Worm (Caenorhabditis elegans) whole organism, midembryonic: Measurements from ENCODE around the gene Y97E10AR.1.

ENCODE experiments used
- T22C8.4 ChIP-seq: fragments of 200-800 bp; sonication (Bioruptor generic); IDR thresholded peaks from 2 replicates; pipeline ENCODE4 v1.3.6; 2022; ENCODE audit warnings: missing genetic modification characterization, missing compliant biosample characterization
- cog-1 ChIP-seq: sonication (generic microtip); optimal IDR thresholded peaks from 2 replicates; lab custom pipeline; 2016; ENCODE audit warnings: missing genetic modification characterization, missing compliant biosample characterization
- flt-1 ChIP-seq: fragments of 200-800 bp; sonication (Bioruptor generic); IDR thresholded peaks from 2 replicates; pipeline ENCODE4 v1.3.6; 2022; ENCODE audit warnings: missing genetic modification characterization, missing compliant biosample characterization
- klf-2 ChIP-seq: fragments of 200-800 bp; sonication (Bioruptor generic); conservative IDR thresholded peaks from 2 replicates; pipeline ENCODE4 v1.3.6; 2022; ENCODE audit warnings: missing genetic modification reagents, missing genetic modification characterization, missing compliant biosample characterization
- med-1 ChIP-seq: sonication (generic microtip); optimal IDR thresholded peaks from 2 replicates; lab custom pipeline; 2017; ENCODE audit warnings: missing genetic modification characterization, mild to moderate bottlenecking, missing compliant biosample characterization, antibody characterized with exemption, missing genetic modification reagents; ENCODE audit not compliant: insufficient read depth
- ref-1 ChIP-seq: fragments of 200-800 bp; sonication (Bioruptor generic); conservative IDR thresholded peaks from 2 replicates; pipeline ENCODE4 v1.3.6; 2022; ENCODE audit warnings: missing genetic modification reagents, missing genetic modification characterization, missing compliant biosample characterization
- tab-1 ChIP-seq: fragments of 200-800 bp; sonication (Bioruptor generic); IDR thresholded peaks from 2 replicates; pipeline ENCODE4 v1.3.6; 2022; ENCODE audit warnings: missing genetic modification characterization, missing compliant biosample characterization
- ztf-23 ChIP-seq: fragments of 200-800 bp; sonication (Bioruptor generic); IDR thresholded peaks from 2 replicates; pipeline ENCODE4 v1.3.6; 2022; ENCODE audit warnings: missing genetic modification reagents, missing genetic modification characterization, missing compliant biosample characterization
- ztf-29 ChIP-seq: fragments of 200-800 bp; sonication (Bioruptor generic); IDR thresholded peaks from 2 replicates; pipeline ENCODE4 v1.3.6; 2022; ENCODE audit warnings: missing genetic modification reagents, missing genetic modification characterization, missing compliant biosample characterization

Gene Y97E10AR.1

DNA sequence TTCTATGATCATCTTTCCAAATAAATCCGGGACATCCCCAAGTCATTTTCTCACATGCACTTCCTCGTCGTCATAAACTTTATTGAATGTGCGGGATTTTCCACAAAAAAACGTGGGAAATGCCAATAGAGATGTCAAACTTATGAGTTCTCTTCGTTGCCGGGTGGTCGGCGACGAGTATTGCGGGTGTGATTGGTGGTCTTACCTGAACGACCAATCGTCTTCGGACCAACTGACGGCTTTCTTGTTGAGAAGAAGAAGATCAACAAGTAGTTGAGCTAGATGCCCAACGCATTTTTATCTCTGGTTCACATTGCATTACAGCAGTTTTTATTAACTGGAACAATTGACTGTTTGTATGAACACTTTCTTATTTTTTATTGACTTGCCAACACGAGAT lies 6.1 kb upstream of the Y97E10AR.1 start:
- TF ChIP-seq flt-1 (GFP tag; lab: Robert Waterston, UW) (no peak), T22C8.4 (GFP tag; lab: Robert Waterston, UW) (no peak), ref-1 (GFP tag; lab: Robert Waterston, UW) (no peak), ztf-29 (GFP tag; lab: Robert Waterston, UW) (no peak), cog-1 (tag; lab: Kevin White, UChicago) (no peak), klf-2 (GFP tag; lab: Robert Waterston, UW) (no peak), tab-1 (GFP tag; lab: Robert Waterston, UW) (no peak), med-1 (GFP tag; lab: Kevin White, UChicago) (no peak)

DNA sequence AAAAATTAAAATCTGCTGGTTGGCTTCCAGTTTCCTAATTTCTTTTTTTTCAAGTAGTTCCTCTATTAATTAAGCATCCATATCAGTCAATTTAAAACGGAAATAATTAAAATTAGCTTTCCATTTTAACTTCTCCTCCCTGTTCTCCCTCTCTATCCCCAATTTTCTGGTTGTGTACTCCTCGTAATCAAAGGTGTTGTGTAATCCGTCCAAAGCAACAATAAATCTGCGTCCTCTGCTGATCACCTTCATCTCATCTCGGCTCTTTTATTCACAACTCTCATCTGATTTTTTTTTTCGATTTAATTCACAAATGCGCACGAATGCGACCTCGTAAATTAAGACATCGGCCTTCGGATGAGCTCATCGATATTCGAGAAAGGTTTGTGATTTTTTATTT lies 5.4 kb upstream of the Y97E10AR.1 start, which contains the start of gene Y97E10AR.2:
TSS of gene Y97E10AR.2 (plus strand) at position 301 of the 400 bp plus-strand sequence.
- TF ChIP-seq med-1 (GFP tag; lab: Kevin White, UChicago), result no peak
- TF ChIP-seq cog-1 (tag; lab: Kevin White, UChicago), result no peak
- TF ChIP-seq ztf-23 (GFP tag; lab: Robert Waterston, UW), result no peak

DNA sequence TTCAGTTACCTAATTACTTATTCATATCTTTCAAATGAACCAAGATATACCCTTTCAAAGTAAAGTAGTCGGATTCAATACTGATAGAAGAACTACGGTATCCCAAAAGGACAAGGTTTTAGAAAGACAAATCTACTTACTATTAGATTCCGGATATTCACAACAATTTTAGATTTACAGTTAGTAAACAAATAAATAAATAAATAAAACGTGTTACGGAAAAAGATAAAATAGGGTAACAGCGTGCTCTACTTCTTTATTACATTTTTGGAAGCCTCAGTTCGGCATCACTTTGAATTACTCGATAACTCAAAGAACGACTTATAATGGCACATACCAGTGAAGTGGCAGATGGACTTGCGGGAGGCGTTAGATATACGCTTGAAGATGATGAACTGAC lies 3.7 kb downstream of the Y97E10AR.1 start, which contains the start of gene Y97E10AR.8:
TSS of gene Y97E10AR.8 (plus strand) at position 301 of the 400 bp plus-strand sequence.
- no peak for TF ChIP-seq tab-1 (GFP tag; lab: Robert Waterston, UW)
- TF ChIP-seq med-1 (GFP tag; lab: Kevin White, UChicago), result no peak

DNA sequence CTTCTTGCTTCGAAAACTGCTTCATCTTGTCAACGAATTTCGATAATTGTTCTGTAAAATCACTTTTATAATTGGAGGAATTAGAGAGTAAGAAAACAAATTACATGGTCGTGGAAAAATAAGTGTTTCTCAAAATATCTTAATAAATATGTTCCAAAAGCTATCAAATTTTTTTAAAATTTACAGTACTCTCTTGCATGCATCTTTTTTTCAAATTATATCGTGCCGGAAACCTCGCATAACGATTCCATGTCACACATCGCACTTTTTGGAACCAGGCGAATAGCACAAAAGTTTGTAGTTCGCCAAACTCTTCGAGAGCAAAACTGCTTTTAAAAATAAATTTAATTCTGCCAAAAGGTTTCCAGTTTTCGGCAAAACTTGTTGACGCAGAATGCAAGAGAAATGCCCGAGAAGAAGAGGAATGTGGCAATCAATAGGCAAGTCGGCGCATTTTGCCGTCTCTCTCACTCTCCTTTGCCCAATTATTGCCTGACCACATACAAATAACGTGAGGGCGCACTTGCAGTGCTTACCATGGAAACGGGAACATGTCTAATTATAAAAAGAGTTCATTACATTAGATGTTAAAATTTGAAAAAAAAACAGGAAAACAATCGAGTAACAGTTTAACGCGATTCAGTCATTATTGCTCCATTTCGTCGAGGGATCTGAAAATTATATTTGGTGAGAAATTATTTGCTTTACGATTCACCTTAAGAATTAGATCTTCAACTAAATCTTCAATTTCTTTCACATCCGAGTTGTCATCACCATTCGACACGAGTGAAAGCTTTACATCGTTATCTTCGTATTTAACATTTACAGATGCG lies 6.4 kb downstream of the Y97E10AR.1 start, which contains the start of gene Y97E10AR.3:
TSS of gene Y97E10AR.3 (minus strand) at position 51 of the 833 bp plus-strand sequence.
- TF ChIP-seq cog-1 (tag; lab: Kevin White, UChicago) (no peak), ztf-23 (GFP tag; lab: Robert Waterston, UW) (no peak), T22C8.4 (GFP tag; lab: Robert Waterston, UW) (no peak), klf-2 (GFP tag; lab: Robert Waterston, UW) (no peak), med-1 (GFP tag; lab: Kevin White, UChicago) (no peak), tab-1 (GFP tag; lab: Robert Waterston, UW) (no peak), ref-1 (GFP tag; lab: Robert Waterston, UW) (no peak), ztf-29 (GFP tag; lab: Robert Waterston, UW) (no peak)

DNA sequence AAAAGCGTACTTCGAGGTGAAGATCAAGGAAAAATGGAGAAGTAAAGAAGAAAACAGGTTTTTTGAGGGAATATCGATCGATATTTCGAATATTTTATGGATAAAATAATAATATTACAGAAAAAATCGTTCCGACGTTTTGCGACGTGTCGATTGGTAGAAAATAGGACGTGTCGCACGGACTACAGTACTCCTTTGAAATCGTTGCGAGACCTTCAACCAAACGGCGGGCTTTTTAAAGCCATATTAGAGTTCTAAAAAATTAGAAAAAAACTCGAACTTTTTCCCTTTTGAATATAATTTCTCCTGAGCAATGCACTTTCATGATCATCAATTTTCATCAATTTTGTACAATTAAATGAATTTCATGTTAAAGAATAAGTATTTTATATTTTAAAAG lies 8.8 kb downstream of the Y97E10AR.1 start, which contains the start of gene Y97E10AR.4:
TSS of gene Y97E10AR.4 (minus strand) at position 131 of the 400 bp plus-strand sequence.
- TF ChIP-seq flt-1 (GFP tag; lab: Robert Waterston, UW), result no peak
- no peak for TF ChIP-seq ztf-29 (GFP tag; lab: Robert Waterston, UW)
- no peak for TF ChIP-seq cog-1 (tag; lab: Kevin White, UChicago)
- TF ChIP-seq ztf-23 (GFP tag; lab: Robert Waterston, UW), result no peak
- TF ChIP-seq ref-1 (GFP tag; lab: Robert Waterston, UW), result no peak
- no peak for TF ChIP-seq T22C8.4 (GFP tag; lab: Robert Waterston, UW)
- TF ChIP-seq med-1 (GFP tag; lab: Kevin White, UChicago), result no peak
- TF ChIP-seq tab-1 (GFP tag; lab: Robert Waterston, UW), result no peak
- TF ChIP-seq klf-2 (GFP tag; lab: Robert Waterston, UW), result no peak

DNA sequence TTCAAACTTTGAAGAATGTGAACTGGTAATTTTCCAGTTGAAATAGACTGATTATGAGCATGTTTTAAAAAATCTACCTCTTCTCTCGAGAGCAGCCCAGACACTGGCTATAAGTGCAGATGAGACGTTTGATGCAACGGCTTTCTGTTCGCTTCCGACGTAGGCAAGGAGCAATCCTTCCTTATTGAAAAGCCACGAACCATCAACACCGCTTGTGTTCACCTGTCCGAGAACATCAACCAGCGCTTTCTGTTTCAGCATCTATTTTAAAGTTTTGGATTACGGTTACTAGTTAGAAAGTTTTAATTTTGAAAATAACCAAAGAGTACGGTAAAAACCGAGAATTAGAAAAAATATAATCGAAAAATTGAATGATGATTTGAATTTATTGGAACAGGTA lies 9.6 kb downstream of the Y97E10AR.1 start, which contains the start of gene lmtr-2:
TSS of gene lmtr-2 (minus strand) at position 261 of the 400 bp plus-strand sequence.
- TF ChIP-seq cog-1 (tag; lab: Kevin White, UChicago) (no peak), med-1 (GFP tag; lab: Kevin White, UChicago) (no peak)

DNA sequence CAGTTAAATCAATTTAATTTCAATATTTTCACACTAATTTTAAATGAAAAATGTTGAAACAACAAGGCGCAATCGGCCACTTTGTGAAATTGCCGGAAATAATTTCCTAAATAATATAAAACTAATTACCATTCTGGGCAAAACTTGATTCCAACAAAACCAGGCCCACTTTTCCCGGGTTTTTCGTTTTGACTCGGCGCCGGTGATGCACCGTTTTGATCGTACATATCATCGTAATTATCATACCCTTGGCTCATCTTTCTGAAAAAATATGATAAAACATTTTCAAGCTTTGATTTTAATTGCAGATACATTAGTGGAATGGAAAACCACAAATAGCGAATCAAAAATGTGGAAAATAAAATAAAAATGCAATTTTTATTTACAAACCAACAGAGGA lies 10.8 kb downstream of the Y97E10AR.1 start, which contains the start of gene rpb-9:
TSS of gene rpb-9 (minus strand) at position 314 of the 400 bp plus-strand sequence.
- TF ChIP-seq T22C8.4 (GFP tag; lab: Robert Waterston, UW), result no peak
- TF ChIP-seq tab-1 (GFP tag; lab: Robert Waterston, UW), result no peak
- no peak for TF ChIP-seq ref-1 (GFP tag; lab: Robert Waterston, UW)
- no peak for TF ChIP-seq ztf-29 (GFP tag; lab: Robert Waterston, UW)
- no peak for TF ChIP-seq med-1 (GFP tag; lab: Kevin White, UChicago)
- no peak for TF ChIP-seq ztf-23 (GFP tag; lab: Robert Waterston, UW)
- no peak for TF ChIP-seq klf-2 (GFP tag; lab: Robert Waterston, UW)
- TF ChIP-seq cog-1 (tag; lab: Kevin White, UChicago), result no peak
- no peak for TF ChIP-seq flt-1 (GFP tag; lab: Robert Waterston, UW)

DNA sequence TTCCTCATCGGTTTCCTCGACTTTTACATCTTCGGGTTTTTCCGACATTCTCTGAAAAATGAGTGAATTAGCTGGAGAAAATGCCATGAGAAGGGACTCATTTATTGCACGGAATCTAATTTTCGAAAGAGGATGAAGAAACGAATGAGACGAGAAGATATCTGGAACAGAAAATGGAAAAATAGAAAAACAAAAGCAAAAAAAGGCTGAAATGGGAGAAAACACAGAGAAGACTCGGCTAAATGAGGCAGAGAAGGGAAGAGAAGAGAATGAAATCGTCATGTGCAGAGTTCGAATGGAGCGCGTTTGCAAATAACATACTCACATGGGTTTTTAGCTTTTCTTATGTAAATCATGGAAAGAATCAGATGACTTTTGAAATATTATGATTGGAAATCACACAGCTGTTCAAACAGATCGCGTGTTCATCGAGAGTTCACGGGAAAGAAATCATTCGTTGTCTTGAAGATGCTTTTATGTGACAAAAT lies 12.7 kb downstream of the Y97E10AR.1 start, which contains the start of gene Y97E10AR.6:
TSS of gene Y97E10AR.6 (minus strand) at position 51 of the 488 bp plus-strand sequence.
- no peak for TF ChIP-seq cog-1 (tag; lab: Kevin White, UChicago)
- TF ChIP-seq klf-2 (GFP tag; lab: Robert Waterston, UW), result no peak
- TF ChIP-seq ztf-23 (GFP tag; lab: Robert Waterston, UW), result no peak

DNA sequence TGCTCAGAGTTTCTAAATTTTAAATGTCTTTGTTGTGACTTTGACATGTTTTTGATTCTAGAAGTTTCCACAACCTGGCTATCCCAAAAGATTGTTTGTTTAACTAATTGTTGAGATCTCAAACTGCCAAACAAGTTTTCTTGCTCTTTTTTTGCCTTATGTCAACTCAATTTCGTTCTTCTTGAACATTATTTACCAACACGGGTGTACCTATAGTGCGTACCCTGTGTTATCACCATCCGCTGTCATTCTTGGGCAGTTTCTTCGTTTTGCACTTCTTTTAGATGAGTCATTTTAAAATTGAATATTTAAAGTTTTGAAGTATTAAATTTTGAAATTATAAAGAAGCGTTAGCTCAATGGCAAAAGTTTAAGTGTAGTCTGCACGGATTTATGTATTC lies 15.7 kb downstream of the Y97E10AR.1 start, which contains the start of gene sptl-2:
TSS of gene sptl-2 (plus strand) at position 280 of the 400 bp plus-strand sequence.
- no peak for TF ChIP-seq tab-1 (GFP tag; lab: Robert Waterston, UW)
- no peak for TF ChIP-seq flt-1 (GFP tag; lab: Robert Waterston, UW)
- TF ChIP-seq ztf-23 (GFP tag; lab: Robert Waterston, UW), result no peak
- no peak for TF ChIP-seq klf-2 (GFP tag; lab: Robert Waterston, UW)
- no peak for TF ChIP-seq ztf-29 (GFP tag; lab: Robert Waterston, UW)
- no peak for TF ChIP-seq ref-1 (GFP tag; lab: Robert Waterston, UW)
- no peak for TF ChIP-seq cog-1 (tag; lab: Kevin White, UChicago)
- no peak for TF ChIP-seq T22C8.4 (GFP tag; lab: Robert Waterston, UW)
- TF ChIP-seq med-1 (GFP tag; lab: Kevin White, UChicago), result no peak
